Worm (Caenorhabditis elegans) whole organism, L1 larva: ENCODE data around the gene nhr-68.

Experiments used
- aly-2 ChIP-seq: fragments of 150-350 bp; optimal IDR thresholded peaks from 2 replicates; lab custom pipeline; 2014; ENCODE audit warnings: missing biosample characterization, missing genetic modification characterization
- jun-1 ChIP-seq: fragments of 150-350 bp; optimal IDR thresholded peaks from 2 replicates; lab custom pipeline; 2014; ENCODE audit warnings: missing biosample characterization, missing genetic modification reagents, missing genetic modification characterization
- mdl-1 ChIP-seq, 2 experiments: fragments of 150-350 bp; optimal IDR thresholded peaks; 2 replicates each; lab custom pipeline; 2014 to 2017; ENCODE audit warnings: missing biosample characterization in 2 of 2, missing genetic modification characterization in 2 of 2, inconsistent platforms in 1 of 2
- nhr-12 ChIP-seq: sonication (generic microtip); optimal IDR thresholded peaks from 2 replicates; lab custom pipeline; 2017; ENCODE audit warnings: missing biosample characterization, missing genetic modification characterization
- snpc-4 ChIP-seq: fragments of 150-350 bp; optimal IDR thresholded peaks from 2 replicates; lab custom pipeline; 2014; ENCODE audit warnings: missing biosample characterization, missing genetic modification characterization
- tbx-2 ChIP-seq: sonication (generic microtip); optimal IDR thresholded peaks from 2 replicates; lab custom pipeline; 2016; ENCODE audit warnings: missing genetic modification characterization, missing compliant biosample characterization
- unc-62 ChIP-seq: fragments of 150-350 bp; optimal IDR thresholded peaks from 2 replicates; lab custom pipeline; 2014; ENCODE audit warnings: missing biosample characterization, missing genetic modification reagents, missing genetic modification characterization
- unc-86 ChIP-seq: sonication (generic microtip); optimal IDR thresholded peaks from 2 replicates; lab custom pipeline; 2016; ENCODE audit warnings: missing genetic modification characterization, missing compliant biosample characterization

- TF ChIP-seq tbx-2 (tag; lab: Kevin White, UChicago) (no peak), nhr-12 (tag; lab: Kevin White, UChicago) (no peak), unc-62 (GFP tag; lab: Kevin White, UChicago) (no peak), unc-86 (tag; lab: Kevin White, UChicago) (no peak), aly-2 (tag; lab: Kevin White, UChicago) (no peak), snpc-4 (tag; lab: Kevin White, UChicago) (no peak), jun-1 (tag; lab: Kevin White, UChicago) (no peak), mdl-1 (tag; optimal IDR thresholded peaks at IDR 0.05; lab: Kevin White, UChicago) (no peak)
Observed at ce11 chrV:11554260-11554659, 19.0 kb upstream of the nhr-68 start, which contains the start of gene duo-1.
